Worm (Caenorhabditis elegans) whole organism, L4 larva: Measurements from ENCODE around the gene tbx-9.

ENCODE experiments used
- ama-1 ChIP-seq: fragments of 150-350 bp; optimal IDR thresholded peaks from 2 replicates; lab custom pipeline; 2014; ENCODE audit warnings: inconsistent platforms, mixed read lengths
- ceh-82 ChIP-seq: sonication (generic microtip); optimal IDR thresholded peaks from 2 replicates; lab custom pipeline; 2017; ENCODE audit warnings: missing biosample characterization, missing genetic modification characterization
- fos-1 ChIP-seq: fragments of 150-350 bp; optimal IDR thresholded peaks from 2 replicates; lab custom pipeline; 2014; ENCODE audit warnings: missing biosample characterization, missing genetic modification characterization
- jun-1 ChIP-seq: fragments of 150-350 bp; optimal IDR thresholded peaks from 2 replicates; lab custom pipeline; 2014; ENCODE audit warnings: missing biosample characterization, missing genetic modification reagents, missing genetic modification characterization
- lin-39 ChIP-seq: fragments of 150-350 bp; optimal IDR thresholded peaks from 2 replicates; lab custom pipeline; 2014; ENCODE audit warnings: missing biosample characterization, missing genetic modification reagents, missing genetic modification characterization
- nhr-237 ChIP-seq: sonication (generic microtip); optimal IDR thresholded peaks from 2 replicates; lab custom pipeline; 2017; ENCODE audit warnings: missing biosample characterization, missing genetic modification characterization
- nhr-28 ChIP-seq: fragments of 150-350 bp; optimal IDR thresholded peaks from 2 replicates; lab custom pipeline; 2014; ENCODE audit warnings: missing biosample characterization, missing genetic modification characterization
- nhr-41 ChIP-seq: fragments of 200-800 bp; sonication (Bioruptor generic); IDR thresholded peaks from 2 replicates; pipeline ENCODE4 v1.3.6; 2022; ENCODE audit warnings: missing genetic modification reagents, missing genetic modification characterization, missing compliant biosample characterization
- nhr-77 ChIP-seq: fragments of 150-350 bp; optimal IDR thresholded peaks from 2 replicates; lab custom pipeline; 2014; ENCODE audit warnings: missing biosample characterization, missing genetic modification characterization
- unc-130 ChIP-seq: sonication (generic microtip); optimal IDR thresholded peaks from 2 replicates; lab custom pipeline; 2016; ENCODE audit warnings: missing genetic modification reagents, missing genetic modification characterization, missing compliant biosample characterization
- unc-62 ChIP-seq, 3 experiments: fragments of 150-350 bp in 1 of 3; sonication (generic microtip); optimal IDR thresholded peaks in 2 of 3; peaks in 1 of 3; 1 replicate in 1 of 3; 2 replicates in 2 of 3; lab custom pipeline; 2014 to 2017; ENCODE audit warnings: missing biosample characterization in 3 of 3, missing genetic modification characterization in 3 of 3, missing genetic modification reagents in 3 of 3, missing genotype in 1 of 3
- zag-1 ChIP-seq: fragments of 150-350 bp; optimal IDR thresholded peaks from 2 replicates; lab custom pipeline; 2014; ENCODE audit warnings: missing biosample characterization, missing genetic modification characterization
- zip-2 ChIP-seq: fragments of 150-350 bp; optimal IDR thresholded peaks from 2 replicates; lab custom pipeline; 2014; ENCODE audit warnings: missing biosample characterization, missing genetic modification characterization

ce11 chrIII:10311016-10311415 is 30.6 kb downstream of the tbx-9 start, which contains the start of gene T07A5.7:
- TF ChIP-seq nhr-41 (GFP tag; lab: Robert Waterston, UW) = no peak
- TF ChIP-seq ama-1 (lab: Kevin White, UChicago) = no peak
- no peak for TF ChIP-seq nhr-77 (tag; lab: Kevin White, UChicago)
- no peak for TF ChIP-seq zip-2 (tag; lab: Kevin White, UChicago)
- TF ChIP-seq nhr-28 (tag; lab: Kevin White, UChicago) = no peak
- no peak for TF ChIP-seq unc-130 (GFP tag; lab: Kevin White, UChicago)
- no peak for TF ChIP-seq jun-1 (tag; lab: Kevin White, UChicago)
- TF ChIP-seq unc-62 (GFP tag; optimal IDR thresholded peaks at IDR 0.05 in 1 of 2; lab: Kevin White, UChicago) = no peak
- TF ChIP-seq unc-62 (tag; optimal IDR thresholded peaks at IDR 0.05; lab: Kevin White, UChicago) = no peak
- no peak for TF ChIP-seq lin-39
- no peak for TF ChIP-seq nhr-237 (tag; lab: Kevin White, UChicago)
- TF ChIP-seq zag-1 (tag; lab: Kevin White, UChicago) = no peak
- no peak for TF ChIP-seq ceh-82
- TF ChIP-seq fos-1 (tag; lab: Kevin White, UChicago) = no peak
